Worm (Caenorhabditis elegans): ENCODE measurements around the gene hrg-2.

- TF ChIP-seq nhr-76 (tag; optimal IDR thresholded peaks at IDR 0.05) (no peak), nhr-237 (tag; optimal IDR thresholded peaks at IDR 0.05) (no peak), lin-13 (tag; optimal IDR thresholded peaks at IDR 0.05) (no peak), lin-32 (GFP tag; optimal IDR thresholded peaks at IDR 0.05) (no peak), unc-62 (GFP tag; optimal IDR thresholded peaks at IDR 0.05) (no peak), blmp-1 (tag; optimal IDR thresholded peaks at IDR 0.05) (no peak)
Observed at ce11 chrV:12418292-12418691, 8.0 kb upstream of the hrg-2 start, which contains the start of gene C54D10.3.
